Fruit fly (Drosophila melanogaster) whole organism, embryonic: Measurements from ENCODE around the gene CG7402.

ENCODE experiments used
- Atf3 ChIP-seq: fragments of 200-800 bp; sonication (Bioruptor generic); optimal IDR thresholded peaks from 3 replicates; lab custom pipeline; 2016; ENCODE audit warnings: missing biosample characterization, missing genetic modification characterization
- Atf6 ChIP-seq: fragments of 200-800 bp; sonication (Bioruptor generic); IDR thresholded peaks from 2 replicates; pipeline ENCODE4 v1.3.6; 2022; ENCODE audit warnings: missing biosample characterization, missing genetic modification characterization
- CG10147 ChIP-seq: fragments of 200-800 bp; sonication (Bioruptor generic); optimal IDR thresholded peaks from 2 replicates; lab custom pipeline; 2019; ENCODE audit warnings: missing biosample characterization, mild to moderate bottlenecking, missing genetic modification characterization, moderate library complexity
- CG10543 ChIP-seq: fragments of 200-800 bp; sonication (Bioruptor generic); optimal IDR thresholded peaks from 3 replicates; lab custom pipeline; 2017; ENCODE audit warnings: missing biosample characterization, mild to moderate bottlenecking, missing genetic modification characterization, moderate library complexity
- CG11456 ChIP-seq: fragments of 200-800 bp; sonication (Bioruptor generic); IDR thresholded peaks from 3 replicates; pipeline ENCODE4 v1.3.6; 2022; ENCODE audit warnings: missing biosample characterization, missing genetic modification characterization
- CG12219 ChIP-seq: fragments of 200-800 bp; sonication (Bioruptor generic); optimal IDR thresholded peaks from 3 replicates; lab custom pipeline; 2018; ENCODE audit warnings: missing biosample characterization, mild to moderate bottlenecking, missing genetic modification characterization
- CG12391 ChIP-seq: fragments of 200-800 bp; sonication (Bioruptor generic); optimal IDR thresholded peaks from 3 replicates; lab custom pipeline; 2018; ENCODE audit warnings: missing biosample characterization, mild to moderate bottlenecking, missing genetic modification characterization, moderate library complexity
- CG13624 ChIP-seq: fragments of 200-800 bp; sonication (Bioruptor generic); optimal IDR thresholded peaks from 2 replicates; lab custom pipeline; 2016; ENCODE audit warnings: missing biosample characterization, missing genetic modification characterization
- CG1603 ChIP-seq: fragments of 200-800 bp; sonication (Bioruptor generic); optimal IDR thresholded peaks from 2 replicates; lab custom pipeline; 2019; ENCODE audit warnings: missing biosample characterization, mild to moderate bottlenecking, missing genetic modification characterization, moderate library complexity
- CG16779 ChIP-seq: fragments of 200-800 bp; sonication (Bioruptor generic); IDR thresholded peaks from 2 replicates; pipeline ENCODE4 v1.3.6; 2022; ENCODE audit warnings: missing biosample characterization, missing genetic modification characterization
- CG16813 ChIP-seq: fragments of 200-800 bp; sonication (Bioruptor generic); IDR thresholded peaks from 3 replicates; pipeline ENCODE4 v1.3.6; 2022; ENCODE audit warnings: missing biosample characterization, missing genetic modification characterization; ENCODE audit not compliant: partially characterized antibody
- CG17359 ChIP-seq: fragments of 200-800 bp; sonication (Bioruptor generic); optimal IDR thresholded peaks from 3 replicates; lab custom pipeline; 2018; ENCODE audit warnings: missing biosample characterization, mild to moderate bottlenecking, missing genetic modification characterization, moderate library complexity
- CG17829 ChIP-seq: fragments of 200-800 bp; optimal IDR thresholded peaks from 2 replicates; lab custom pipeline; 2019; ENCODE audit warnings: missing biosample characterization, mild to moderate bottlenecking, missing genetic modification characterization, moderate library complexity
- CG18599 ChIP-seq: fragments of 200-800 bp; sonication (Bioruptor generic); optimal IDR thresholded peaks from 3 replicates; lab custom pipeline; 2017; ENCODE audit warnings: missing biosample characterization, missing genetic modification characterization, mild to moderate bottlenecking, moderate library complexity, missing genetic modification reagents
- CG2120 ChIP-seq: fragments of 200-800 bp; sonication (Bioruptor generic); optimal IDR thresholded peaks from 3 replicates; lab custom pipeline; 2016; ENCODE audit warnings: missing biosample characterization, missing genetic modification characterization
- CG2889 ChIP-seq: fragments of 200-800 bp; sonication (Bioruptor generic); IDR thresholded peaks from 3 replicates; pipeline ENCODE4 v1.3.6; 2022; ENCODE audit warnings: missing biosample characterization, missing genetic modification characterization
- CG3065 ChIP-seq: fragments of 200-800 bp; sonication (Bioruptor generic); optimal IDR thresholded peaks from 2 replicates; lab custom pipeline; 2016; ENCODE audit warnings: missing biosample characterization, missing genetic modification characterization
- CG33557 ChIP-seq: fragments of 200-800 bp; sonication (Bioruptor generic); optimal IDR thresholded peaks from 2 replicates; lab custom pipeline; 2019; ENCODE audit warnings: missing biosample characterization, mild to moderate bottlenecking, missing genetic modification characterization, moderate library complexity
- CG43689 ChIP-seq: fragments of 200-800 bp; sonication (Bioruptor generic); IDR thresholded peaks from 2 replicates; pipeline ENCODE4 v1.3.6; 2022; ENCODE audit warnings: missing biosample characterization, missing genetic modification characterization
- CG4424 ChIP-seq: fragments of 200-800 bp; sonication (Bioruptor generic); optimal IDR thresholded peaks from 3 replicates; lab custom pipeline; 2016; ENCODE audit warnings: missing biosample characterization, missing genetic modification characterization
- CG6654 ChIP-seq: fragments of 200-800 bp; sonication (Bioruptor generic); optimal IDR thresholded peaks from 2 replicates; lab custom pipeline; 2017; ENCODE audit warnings: missing biosample characterization, mild to moderate bottlenecking, missing genetic modification characterization
- CG7271 ChIP-seq: fragments of 200-800 bp; sonication (Bioruptor generic); optimal IDR thresholded peaks from 2 replicates; lab custom pipeline; 2018; ENCODE audit warnings: missing biosample characterization, mild to moderate bottlenecking, missing genetic modification characterization, moderate library complexity
- CG7556 ChIP-seq: fragments of 200-800 bp; sonication (Bioruptor generic); optimal IDR thresholded peaks from 2 replicates; lab custom pipeline; 2017; ENCODE audit warnings: missing biosample characterization, mild to moderate bottlenecking, missing genetic modification characterization
- CG7839 ChIP-seq: fragments of 200-800 bp; sonication (Bioruptor generic); optimal IDR thresholded peaks from 3 replicates; lab custom pipeline; 2018; ENCODE audit warnings: missing biosample characterization, mild to moderate bottlenecking, missing genetic modification characterization, moderate library complexity
- CHES-1-like ChIP-seq: fragments of 200-800 bp; sonication (Bioruptor generic); optimal IDR thresholded peaks from 2 replicates; lab custom pipeline; 2016; ENCODE audit warnings: missing biosample characterization, missing genetic modification characterization
- D19A ChIP-seq: fragments of 200-800 bp; optimal IDR thresholded peaks from 3 replicates; lab custom pipeline; 2019; ENCODE audit warnings: missing biosample characterization, mild to moderate bottlenecking, missing genetic modification characterization, moderate library complexity
- Elba2 ChIP-seq: fragments of 200-800 bp; sonication (Bioruptor generic); optimal IDR thresholded peaks from 3 replicates; lab custom pipeline; 2016; ENCODE audit warnings: missing biosample characterization, missing genetic modification characterization
- Ets65A ChIP-seq: fragments of 200-800 bp; sonication (Bioruptor generic); peaks from one replicate; lab custom pipeline; 2016; ENCODE audit warnings: missing biosample characterization, missing genetic modification characterization
- Fer3 ChIP-seq: fragments of 200-800 bp; sonication (Bioruptor generic); optimal IDR thresholded peaks from 2 replicates; lab custom pipeline; 2018; ENCODE audit warnings: missing biosample characterization, mild to moderate bottlenecking, missing genetic modification characterization, moderate library complexity
- Hmr ChIP-seq: fragments of 200-800 bp; sonication (Bioruptor generic); optimal IDR thresholded peaks from 3 replicates; lab custom pipeline; 2017; ENCODE audit warnings: mild to moderate bottlenecking, missing biosample characterization, missing genetic modification reagents, missing genetic modification characterization
- Med ChIP-seq: fragments of 200-800 bp; sonication (Bioruptor generic); peaks from one replicate; lab custom pipeline; 2016; ENCODE audit warnings: missing biosample characterization, missing genetic modification characterization, mild to moderate bottlenecking, inconsistent platforms, moderate library complexity
- NC2β ChIP-seq: fragments of 200-800 bp; sonication (Bioruptor generic); optimal IDR thresholded peaks from 2 replicates; lab custom pipeline; 2016; ENCODE audit warnings: missing biosample characterization, missing genetic modification characterization
- Ravus ChIP-seq: fragments of 200-800 bp; sonication (Bioruptor generic); IDR thresholded peaks from 2 replicates; pipeline ENCODE4 v1.3.6; 2022; ENCODE audit warnings: missing biosample characterization, missing genetic modification characterization
- da ChIP-seq: fragments of 200-800 bp; sonication (Bioruptor generic); optimal IDR thresholded peaks from 2 replicates; lab custom pipeline; 2016; ENCODE audit warnings: missing biosample characterization, missing genetic modification characterization
- dpn ChIP-seq, 2 experiments: fragments of 200-800 bp; sonication (Bioruptor generic); optimal IDR thresholded peaks; 3 replicates each; lab custom pipeline; 2016; ENCODE audit warnings: missing biosample characterization in 2 of 2, missing genetic modification characterization in 2 of 2
- knrl ChIP-seq: fragments of 200-800 bp; sonication (Bioruptor generic); IDR thresholded peaks from 3 replicates; pipeline ENCODE4 v1.3.6; 2022; ENCODE audit warnings: missing biosample characterization, missing genetic modification characterization; ENCODE audit not compliant: partially characterized antibody
- mld ChIP-seq: fragments of 200-800 bp; sonication (Bioruptor generic); IDR thresholded peaks from 3 replicates; pipeline ENCODE4 v1.3.6; 2022; ENCODE audit warnings: missing biosample characterization, missing genetic modification characterization; ENCODE audit not compliant: partially characterized antibody
- nau ChIP-seq: fragments of 200-800 bp; sonication (Bioruptor generic); optimal IDR thresholded peaks from 3 replicates; lab custom pipeline; 2017; ENCODE audit warnings: missing biosample characterization, mild to moderate bottlenecking, missing genetic modification characterization, missing genetic modification reagents
- org-1 ChIP-seq: fragments of 200-800 bp; sonication (Bioruptor generic); optimal IDR thresholded peaks from 2 replicates; lab custom pipeline; 2017; ENCODE audit warnings: missing biosample characterization, missing genetic modification characterization
- pb ChIP-seq: fragments of 200-800 bp; sonication (Bioruptor generic); optimal IDR thresholded peaks from 3 replicates; lab custom pipeline; 2016; ENCODE audit warnings: missing biosample characterization, missing genetic modification characterization
- ro ChIP-seq: fragments of 200-800 bp; sonication (Bioruptor generic); IDR thresholded peaks from 2 replicates; pipeline ENCODE4 v1.3.6; 2022; ENCODE audit warnings: missing biosample characterization, missing genetic modification characterization
- sisA ChIP-seq: fragments of 200-800 bp; sonication (Bioruptor generic); IDR thresholded peaks from 2 replicates; pipeline ENCODE4 v1.3.6; 2022; ENCODE audit warnings: missing biosample characterization, missing genetic modification characterization
- ssp ChIP-seq: fragments of 200-800 bp; sonication (Bioruptor generic); IDR thresholded peaks from 2 replicates; pipeline ENCODE4 v1.3.6; 2022; ENCODE audit warnings: missing biosample characterization, missing genetic modification characterization
- tap ChIP-seq: fragments of 200-800 bp; optimal IDR thresholded peaks from 3 replicates; lab custom pipeline; 2019; ENCODE audit warnings: missing biosample characterization, mild to moderate bottlenecking, missing genetic modification characterization, moderate library complexity
- twi ChIP-seq: fragments of 200-800 bp; optimal IDR thresholded peaks from 2 replicates; lab custom pipeline; 2019; ENCODE audit warnings: missing biosample characterization, mild to moderate bottlenecking, missing genetic modification characterization, moderate library complexity
- vnd ChIP-seq: fragments of 200-800 bp; sonication (Bioruptor generic); IDR thresholded peaks from 3 replicates; pipeline ENCODE4 v1.3.6; 2022; ENCODE audit warnings: missing biosample characterization, missing genetic modification characterization; ENCODE audit not compliant: partially characterized antibody
- wor ChIP-seq: fragments of 200-800 bp; sonication (Bioruptor generic); IDR thresholded peaks from 2 replicates; pipeline ENCODE4 v1.3.6; 2022; ENCODE audit warnings: missing biosample characterization, missing genetic modification characterization
- zf30C ChIP-seq: fragments of 200-800 bp; sonication (Bioruptor generic); optimal IDR thresholded peaks from 3 replicates; lab custom pipeline; 2018; ENCODE audit warnings: missing biosample characterization, mild to moderate bottlenecking, missing genetic modification characterization

Gene CG7402

dm6 chr3L:17856655-17857479, 30.6 kb upstream of the CG7402 start, which contains the start of gene CG5535 (continued):
- TF ChIP-seq vnd (GFP tag; lab: Robert Waterston, UW), result no peak
- TF ChIP-seq da (GFP tag; lab: Kevin White, UChicago), result no peak
- TF ChIP-seq NC2β (GFP tag; lab: Kevin White, UChicago), result peak; percentile 58
- TF ChIP-seq zf30C (GFP tag; lab: Kevin White, UChicago), result no peak
- TF ChIP-seq CG12391 (tag; lab: Kevin White, UChicago), result peak; percentile 88
- TF ChIP-seq CG33557 (GFP tag; lab: Kevin White, UChicago), result peak; percentile 79
- TF ChIP-seq Ravus (GFP tag; lab: Robert Waterston, UW), result peak; percentile 8; the same call in 1 of the 2 replicates
- no peak for TF ChIP-seq CHES-1-like (GFP tag; lab: Kevin White, UChicago)
- peak; percentile 84 for TF ChIP-seq CG16779 (GFP tag; lab: Robert Waterston, UW)
- TF ChIP-seq CG10543 (GFP tag; lab: Kevin White, UChicago), result peak; percentile 60
- TF ChIP-seq twi (tag; lab: Kevin White, UChicago), result peak; percentile 71
- TF ChIP-seq mld (GFP tag; lab: Robert Waterston, UW), result no peak
- 0 out of 2 replicates have a peak, but pooled peaks have one; percentile 51 for TF ChIP-seq wor (GFP tag; lab: Robert Waterston, UW)
- no peak; the same call in 1 of the 2 replicates for TF ChIP-seq ro (GFP tag; lab: Robert Waterston, UW)
- peak; percentile 3 for TF ChIP-seq Atf3 (GFP tag; lab: Kevin White, UChicago)
- peak; percentile 48 for TF ChIP-seq Fer3 (tag; lab: Kevin White, UChicago)
- TF ChIP-seq CG43689 (GFP tag; lab: Robert Waterston, UW), result 0 out of 2 replicates have a peak, but pooled peaks have one; percentile 19
- TF ChIP-seq ssp (GFP tag; lab: Robert Waterston, UW), result peak; percentile 34; the same call in 1 of the 2 replicates
- TF ChIP-seq CG18599 (GFP tag; lab: Kevin White, UChicago), result peak; percentile 78
- TF ChIP-seq CG16813, result no peak
- TF ChIP-seq dpn (GFP tag; optimal IDR thresholded peaks at IDR 0.05; lab: Kevin White, UChicago), result peak; percentile 20 to 75
- peak; percentile 93 for TF ChIP-seq Med
- peak; percentile 59 for TF ChIP-seq CG17359 (tag; lab: Kevin White, UChicago)
- no peak for TF ChIP-seq knrl
- peak; percentile 47 for TF ChIP-seq sisA (GFP tag; lab: Robert Waterston, UW)
- no peak for TF ChIP-seq pb (GFP tag; lab: Kevin White, UChicago)
- TF ChIP-seq Ets65A (GFP tag; lab: Kevin White, UChicago), result peak; percentile 86
- TF ChIP-seq CG1603 (tag; lab: Kevin White, UChicago), result peak; percentile 84
- peak; percentile 86 for TF ChIP-seq CG4424
- peak; percentile 82 for TF ChIP-seq org-1
- peak; percentile 74 for TF ChIP-seq CG2120 (GFP tag; lab: Kevin White, UChicago)
- TF ChIP-seq CG3065 (GFP tag; lab: Kevin White, UChicago), result no peak
- peak; percentile 90 for TF ChIP-seq CG7839
- TF ChIP-seq CG11456 (GFP tag; lab: Robert Waterston, UW), result peak; percentile 77
- no peak for TF ChIP-seq Elba2 (GFP tag; lab: Kevin White, UChicago)
- peak; percentile 30 for TF ChIP-seq CG13624 (GFP tag; lab: Kevin White, UChicago)
- TF ChIP-seq CG10147, result peak; percentile 86
- TF ChIP-seq CG6654 (GFP tag; lab: Kevin White, UChicago), result peak; percentile 26
- TF ChIP-seq D19A, result peak; percentile 75
- TF ChIP-seq CG7271 (tag; lab: Kevin White, UChicago), result no peak
- no peak; the same call in 1 of the 2 replicates for TF ChIP-seq Atf6
- 0 out of 3 replicates have a peak, but pooled peaks have one; percentile 23 for TF ChIP-seq CG2889 (GFP tag; lab: Robert Waterston, UW)
- peak; percentile 86 for TF ChIP-seq CG17829
- peak; percentile 97 for TF ChIP-seq CG7556
- TF ChIP-seq tap (tag; lab: Kevin White, UChicago), result peak; percentile 65
- peak; percentile 81 for TF ChIP-seq Hmr (GFP tag; lab: Kevin White, UChicago)
- TF ChIP-seq nau (GFP tag; lab: Kevin White, UChicago), result no peak
- peak; percentile 49 for TF ChIP-seq CG12219 (GFP tag; lab: Kevin White, UChicago)
